Worm (Caenorhabditis elegans) whole organism, midembryonic: ENCODE data around the gene raga-1.

Experiments used
- T22C8.4 ChIP-seq: fragments of 200-800 bp; sonication (Bioruptor generic); IDR thresholded peaks from 2 replicates; pipeline ENCODE4 v1.3.6; 2022; ENCODE audit warnings: missing genetic modification characterization, missing compliant biosample characterization
- cog-1 ChIP-seq: sonication (generic microtip); optimal IDR thresholded peaks from 2 replicates; lab custom pipeline; 2016; ENCODE audit warnings: missing genetic modification characterization, missing compliant biosample characterization
- flt-1 ChIP-seq: fragments of 200-800 bp; sonication (Bioruptor generic); IDR thresholded peaks from 2 replicates; pipeline ENCODE4 v1.3.6; 2022; ENCODE audit warnings: missing genetic modification characterization, missing compliant biosample characterization
- klf-2 ChIP-seq: fragments of 200-800 bp; sonication (Bioruptor generic); conservative IDR thresholded peaks from 2 replicates; pipeline ENCODE4 v1.3.6; 2022; ENCODE audit warnings: missing genetic modification reagents, missing genetic modification characterization, missing compliant biosample characterization
- med-1 ChIP-seq: sonication (generic microtip); optimal IDR thresholded peaks from 2 replicates; lab custom pipeline; 2017; ENCODE audit warnings: missing genetic modification characterization, mild to moderate bottlenecking, missing compliant biosample characterization, antibody characterized with exemption, missing genetic modification reagents; ENCODE audit not compliant: insufficient read depth
- ref-1 ChIP-seq: fragments of 200-800 bp; sonication (Bioruptor generic); conservative IDR thresholded peaks from 2 replicates; pipeline ENCODE4 v1.3.6; 2022; ENCODE audit warnings: missing genetic modification reagents, missing genetic modification characterization, missing compliant biosample characterization
- tab-1 ChIP-seq: fragments of 200-800 bp; sonication (Bioruptor generic); IDR thresholded peaks from 2 replicates; pipeline ENCODE4 v1.3.6; 2022; ENCODE audit warnings: missing genetic modification characterization, missing compliant biosample characterization
- ztf-23 ChIP-seq: fragments of 200-800 bp; sonication (Bioruptor generic); IDR thresholded peaks from 2 replicates; pipeline ENCODE4 v1.3.6; 2022; ENCODE audit warnings: missing genetic modification reagents, missing genetic modification characterization, missing compliant biosample characterization
- ztf-29 ChIP-seq: fragments of 200-800 bp; sonication (Bioruptor generic); IDR thresholded peaks from 2 replicates; pipeline ENCODE4 v1.3.6; 2022; ENCODE audit warnings: missing genetic modification reagents, missing genetic modification characterization, missing compliant biosample characterization

- TF ChIP-seq klf-2 (GFP tag; lab: Robert Waterston, UW) (no peak), T22C8.4 (GFP tag; lab: Robert Waterston, UW) (no peak), flt-1 (GFP tag; lab: Robert Waterston, UW) (no peak), ztf-29 (GFP tag; lab: Robert Waterston, UW) (no peak), ref-1 (GFP tag; lab: Robert Waterston, UW) (no peak), ztf-23 (GFP tag; lab: Robert Waterston, UW) (no peak), cog-1 (tag; lab: Kevin White, UChicago) (no peak), tab-1 (GFP tag; lab: Robert Waterston, UW) (no peak), med-1 (GFP tag; lab: Kevin White, UChicago) (no peak)
Measured at ce11 chrII:11279971-11280370, 21.2 kb upstream of the raga-1 start.
